Fruit fly (Drosophila melanogaster) Kc167 (cell line): ENCODE data around the gene Grx5.

Experiments
- Myc ChIP-seq: fragments of >200 bp; optimal IDR thresholded peaks from 2 replicates; lab custom pipeline; 2017; ENCODE audit warnings: missing external identifiers
- Sin3A ChIP-seq: fragments of >200 bp; optimal IDR thresholded peaks from 2 replicates; lab custom pipeline; 2018; ENCODE audit warnings: missing external identifiers
- h ChIP-seq: fragments of >200 bp; optimal IDR thresholded peaks from 3 replicates; lab custom pipeline; 2018; ENCODE audit warnings: missing external identifiers
- insv ChIP-seq: fragments of >200 bp; optimal IDR thresholded peaks from 3 replicates; lab custom pipeline; 2018; ENCODE audit warnings: missing external identifiers
- psq ChIP-seq: fragments of >200 bp; optimal IDR thresholded peaks from 2 replicates; lab custom pipeline; 2017; ENCODE audit warnings: missing external identifiers
- ttk ChIP-seq: sonication (Bioruptor generic); optimal IDR thresholded peaks from 2 replicates; lab custom pipeline; 2017; ENCODE audit warnings: missing external identifiers

Gene Grx5

DNA sequence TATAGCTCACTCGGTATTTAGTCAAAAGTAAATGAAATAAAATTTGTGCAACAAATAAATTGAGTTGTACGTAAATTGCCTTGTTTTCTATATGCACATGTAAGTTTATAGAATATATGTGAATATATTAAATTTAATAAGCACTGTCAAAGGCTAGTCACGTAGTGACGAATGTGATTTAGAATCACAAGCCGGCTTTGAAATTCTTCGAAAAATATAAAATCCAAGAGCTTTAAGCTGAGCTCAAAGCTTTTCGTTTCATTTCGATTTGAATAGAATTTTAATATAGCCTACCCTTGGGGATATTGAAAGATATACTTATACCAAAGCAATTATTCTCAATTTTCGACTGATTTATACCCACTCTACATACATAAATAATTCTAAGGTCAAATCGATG lies 12.1 kb upstream of the Grx5 start:
- no peak for TF ChIP-seq Myc (lab: Kevin White, UChicago)
- TF ChIP-seq ttk (lab: Kevin White, UChicago) = no peak
- no peak for TF ChIP-seq psq
- TF ChIP-seq h (lab: Kevin White, UChicago) = no peak
- no peak for TF ChIP-seq Sin3A
- no peak for TF ChIP-seq insv (lab: Kevin White, UChicago)

DNA sequence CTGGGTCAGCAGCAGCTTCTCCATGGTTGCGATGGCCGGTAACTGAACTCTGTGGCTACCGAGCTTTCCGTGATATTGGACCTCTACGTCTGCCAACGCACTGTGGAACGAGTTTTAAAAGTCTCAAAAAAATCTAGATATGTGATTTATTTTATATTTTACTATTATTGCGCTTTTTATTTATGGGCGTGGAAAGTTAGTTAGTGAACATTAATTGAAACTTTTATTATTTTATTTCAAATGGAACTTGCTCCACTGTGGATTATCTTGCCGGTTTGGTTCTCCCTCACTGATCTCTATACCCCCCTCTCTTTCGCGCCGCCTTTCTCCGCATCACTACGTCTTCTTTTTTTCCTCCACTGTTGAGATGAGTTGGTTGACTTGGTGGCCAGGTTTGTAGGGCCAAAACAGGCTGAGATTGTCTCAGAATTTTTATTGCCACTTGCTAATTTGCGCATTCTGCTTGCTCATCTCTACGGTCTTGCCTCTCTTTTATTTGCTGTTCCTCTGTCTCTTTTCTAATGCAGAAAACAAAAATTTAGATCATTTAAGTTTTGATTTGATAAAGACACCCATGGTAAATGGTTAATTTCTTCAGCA lies 10.9 kb upstream of the Grx5 start, which contains the start of gene CG9522:
Gene CG9522, minus strand, starts transcription at position 54 of the 600 bp plus-strand sequence.
- TF ChIP-seq ttk (lab: Kevin White, UChicago) (no peak), h (lab: Kevin White, UChicago) (no peak), Sin3A (no peak), insv (lab: Kevin White, UChicago) (no peak), psq (no peak), Myc (lab: Kevin White, UChicago) (no peak)

DNA sequence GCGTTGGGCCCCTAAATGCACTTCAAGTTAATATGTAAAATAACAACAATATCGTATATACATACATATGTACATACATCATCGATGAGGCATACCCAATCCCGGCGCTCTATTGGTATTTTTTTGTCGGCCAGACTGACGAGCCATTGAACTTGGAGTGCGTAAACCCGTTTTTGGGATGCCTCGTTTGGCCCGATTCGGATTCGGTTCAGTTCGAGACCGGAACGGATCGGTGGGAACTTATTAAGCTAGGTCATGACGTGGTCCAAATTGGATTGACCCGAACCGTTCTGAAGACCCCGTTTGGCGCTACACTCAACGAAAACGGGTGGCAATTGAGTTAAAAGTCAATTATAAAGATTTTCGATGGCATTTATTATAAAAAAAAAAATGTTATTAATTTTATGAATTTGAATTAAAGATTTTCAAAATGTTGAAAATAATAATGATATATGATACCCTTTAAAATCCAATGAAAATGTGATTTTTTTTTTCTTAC lies 8.2 kb upstream of the Grx5 start:
- no peak for TF ChIP-seq h (lab: Kevin White, UChicago)
- TF ChIP-seq Myc (lab: Kevin White, UChicago) = no peak
- TF ChIP-seq ttk (lab: Kevin White, UChicago) = no peak
- TF ChIP-seq Sin3A = no peak
- no peak for TF ChIP-seq insv (lab: Kevin White, UChicago)
- TF ChIP-seq psq = no peak

DNA sequence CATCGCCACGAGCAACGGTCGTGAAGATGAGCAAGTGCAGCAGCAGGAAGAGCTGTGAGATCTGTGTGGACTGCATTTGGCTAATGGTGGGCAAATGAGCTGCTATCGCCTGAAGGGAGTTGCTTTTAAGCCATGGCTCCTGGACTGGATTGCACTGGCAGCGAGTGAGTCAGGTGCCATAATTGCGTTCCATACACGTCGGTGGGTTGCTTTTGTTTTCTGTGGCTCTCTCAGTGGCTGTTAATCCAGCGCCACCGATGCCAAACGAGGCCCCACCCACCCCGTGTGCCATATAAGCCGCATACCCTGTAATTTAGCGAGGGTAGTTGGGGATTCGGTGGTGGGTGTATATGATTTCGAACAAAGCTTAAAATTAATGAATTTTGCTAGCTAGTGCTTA lies 6.7 kb upstream of the Grx5 start, which contains the start of gene CG12539:
Gene CG12539, minus strand, starts transcription at position 101 of the 400 bp plus-strand sequence.
- TF ChIP-seq ttk (lab: Kevin White, UChicago) = no peak
- TF ChIP-seq Sin3A = no peak
- TF ChIP-seq h (lab: Kevin White, UChicago) = no peak
- TF ChIP-seq Myc (lab: Kevin White, UChicago) = no peak
- TF ChIP-seq insv (lab: Kevin White, UChicago) = no peak
- no peak for TF ChIP-seq psq

DNA sequence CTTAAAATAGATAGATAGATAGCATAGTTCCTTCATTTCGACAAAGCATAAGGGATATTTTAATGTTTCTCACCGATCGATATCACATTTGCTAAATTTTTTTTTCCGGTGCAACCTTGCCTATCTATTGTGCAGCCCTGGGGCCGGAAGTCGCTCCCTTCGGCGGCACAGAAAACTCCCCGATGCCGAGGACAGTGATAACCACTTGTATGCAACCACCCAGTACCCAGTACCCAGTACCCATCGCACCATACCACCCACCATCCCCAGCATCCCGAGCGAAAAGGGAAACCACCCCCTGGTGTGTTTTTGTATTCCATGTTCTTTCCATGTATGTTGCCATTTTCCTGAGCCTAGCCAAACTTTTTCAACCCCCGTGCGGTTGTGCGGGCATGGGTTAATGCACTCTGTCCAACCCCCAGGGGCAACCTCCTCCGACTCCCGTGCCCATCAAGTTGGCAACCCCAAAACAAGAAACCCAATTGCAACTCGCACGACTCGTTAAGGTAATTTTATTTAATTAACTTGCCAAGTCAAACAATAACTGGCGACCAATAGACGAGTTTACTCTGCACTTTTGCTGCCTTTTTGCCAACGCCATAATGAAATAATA lies 4.0 kb upstream of the Grx5 start:
- TF ChIP-seq Sin3A = no peak

DNA sequence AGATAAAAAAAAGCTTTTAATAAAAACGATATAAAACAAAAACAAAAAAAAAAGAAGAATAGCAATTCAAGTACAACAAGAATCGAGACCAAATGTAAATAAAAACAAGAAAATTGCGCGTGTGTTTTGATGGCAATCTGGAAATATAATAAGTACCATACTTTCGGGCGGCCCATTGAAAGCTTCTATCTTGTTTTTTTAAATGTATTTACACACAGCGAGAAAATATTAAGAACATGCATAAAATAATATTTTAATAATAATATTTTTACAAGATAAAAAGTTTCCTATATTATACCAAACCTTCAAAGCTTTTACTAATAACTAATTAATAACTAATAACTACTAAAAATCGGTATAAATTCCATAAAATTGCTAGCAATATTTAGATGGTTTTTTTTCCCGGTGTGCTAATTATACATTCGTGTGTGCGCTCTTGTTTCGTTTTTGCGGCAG lies 2.4 kb upstream of the Grx5 start:
- TF ChIP-seq ttk (lab: Kevin White, UChicago) (no peak), insv (lab: Kevin White, UChicago) (no peak), h (lab: Kevin White, UChicago) (no peak), Sin3A (no peak), psq (no peak), Myc (lab: Kevin White, UChicago) (no peak)

DNA sequence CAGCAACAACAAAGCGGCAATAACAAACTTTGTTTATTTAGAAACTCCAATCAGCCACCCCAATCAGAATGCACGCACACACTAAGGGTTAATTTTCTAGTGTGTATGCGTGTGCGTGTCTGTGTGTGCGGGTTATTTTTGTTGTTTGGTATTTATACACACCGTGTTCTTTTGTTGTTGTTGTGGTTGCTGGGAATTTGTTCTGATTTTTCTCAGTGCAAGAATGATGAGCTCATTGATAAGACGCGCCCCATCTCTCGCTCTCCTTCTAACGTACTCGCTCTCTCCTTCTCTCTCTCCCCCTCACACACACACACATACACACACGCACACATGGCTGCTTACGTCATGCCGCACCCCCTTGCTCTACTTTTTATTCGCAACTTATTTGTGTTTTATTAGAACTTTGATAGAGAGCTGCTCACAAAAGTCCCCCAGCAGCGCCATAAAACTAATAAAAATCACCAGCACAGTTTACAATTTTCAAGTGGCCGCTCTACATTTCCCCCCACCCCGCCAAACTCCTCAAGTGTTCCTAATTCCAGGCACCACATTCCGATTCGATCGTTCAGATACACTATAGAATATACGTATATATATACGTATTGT lies 1.8 kb upstream of the Grx5 start:
- TF ChIP-seq Sin3A (no peak), ttk (lab: Kevin White, UChicago) (no peak), h (lab: Kevin White, UChicago) (no peak), psq (no peak), Myc (lab: Kevin White, UChicago) (no peak), insv (lab: Kevin White, UChicago) (no peak)

DNA sequence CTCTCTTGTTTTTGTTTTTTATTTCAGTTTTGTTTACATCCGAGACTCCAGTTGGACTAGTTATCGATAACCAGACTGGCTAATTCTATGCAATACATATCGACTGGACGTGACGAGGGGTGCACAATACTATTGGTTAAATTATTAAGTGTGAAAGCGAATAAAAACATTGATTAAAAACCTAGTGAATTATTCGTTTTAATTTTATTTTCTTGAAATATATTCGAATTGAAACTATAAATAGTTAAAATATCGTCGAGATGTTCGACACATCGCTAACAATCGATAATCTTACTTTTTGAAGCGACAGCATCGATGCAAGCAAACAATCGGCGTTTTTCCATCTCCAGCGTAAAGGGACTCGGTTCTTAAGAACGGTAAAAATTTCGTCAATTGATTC lies 1.0 kb upstream of the Grx5 start, which contains the start of the genes CG32590 and Flo2:
Gene CG32590, minus strand, starts transcription at position 60 of the 400 bp plus-strand sequence.
Gene Flo2, plus strand, starts transcription at position 330 of the 400 bp plus-strand sequence.
- no peak for TF ChIP-seq Sin3A
- no peak for TF ChIP-seq ttk (lab: Kevin White, UChicago)
- TF ChIP-seq psq = no peak
- TF ChIP-seq h (lab: Kevin White, UChicago) = no peak
- TF ChIP-seq insv (lab: Kevin White, UChicago) = no peak
- TF ChIP-seq Myc (lab: Kevin White, UChicago) = no peak

DNA sequence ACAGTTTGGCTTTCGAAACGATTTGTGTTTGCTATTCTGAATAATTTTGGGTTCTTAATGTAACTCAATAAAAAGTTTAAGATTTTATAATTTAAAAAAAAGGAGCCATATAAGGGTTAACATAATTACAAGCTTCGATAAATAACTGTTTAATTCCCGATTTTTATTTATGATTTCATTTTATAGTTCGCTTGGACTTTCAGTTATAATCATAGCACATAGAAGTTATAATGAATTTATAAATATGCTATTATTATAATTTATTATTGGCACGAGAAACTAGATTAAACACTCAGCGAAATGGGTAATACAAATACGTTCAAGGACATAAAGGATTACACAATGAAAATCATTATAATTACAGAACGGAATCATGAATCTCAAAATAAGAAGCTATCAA lies 1.6 kb downstream of the Grx5 start, which contains the start of gene CG14410:
Gene CG14410, plus strand, starts transcription at position 301 of the 400 bp plus-strand sequence.
- TF ChIP-seq psq (no peak), Myc (lab: Kevin White, UChicago) (no peak), insv (lab: Kevin White, UChicago) (no peak), Sin3A (no peak)

DNA sequence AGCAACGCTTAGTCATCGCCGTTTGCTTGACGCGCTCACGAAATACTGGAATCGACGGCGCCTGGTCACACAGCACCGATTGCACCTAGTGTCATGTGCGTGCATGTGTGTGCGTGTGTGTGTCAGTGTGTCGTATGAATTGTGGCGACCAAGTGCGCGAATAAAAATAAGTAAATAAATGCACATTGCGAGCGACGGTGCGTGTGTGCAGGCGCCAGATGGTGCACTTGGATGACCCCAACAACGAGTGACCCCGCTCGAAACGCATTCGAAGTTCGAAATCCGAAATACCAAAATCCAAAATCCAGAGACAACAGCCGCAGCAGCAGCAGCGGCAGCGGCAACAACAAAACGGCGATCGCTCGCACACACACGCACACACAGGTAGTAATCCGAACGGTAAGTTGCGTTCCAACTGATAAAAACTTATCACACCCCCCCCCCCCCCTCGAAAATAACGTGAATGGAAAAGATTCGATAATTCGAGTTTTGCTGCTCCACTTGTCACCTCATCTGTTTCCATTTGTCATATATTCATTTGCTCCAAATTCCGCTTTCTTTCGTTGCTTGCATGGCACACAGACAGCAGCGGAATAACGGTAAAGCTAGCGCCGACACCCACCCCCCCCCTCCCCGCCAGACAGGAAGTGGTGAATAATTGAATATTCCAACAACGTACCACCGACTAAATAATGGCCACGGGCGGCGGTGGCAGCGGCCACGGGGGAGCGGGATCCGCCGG lies 5.3 kb downstream of the Grx5 start, which contains the start of gene CG14411:
Gene CG14411, plus strand, starts transcription at position 86 of the 742 bp plus-strand sequence.
- TF ChIP-seq ttk (lab: Kevin White, UChicago) = no peak
- no peak for TF ChIP-seq h (lab: Kevin White, UChicago)

DNA sequence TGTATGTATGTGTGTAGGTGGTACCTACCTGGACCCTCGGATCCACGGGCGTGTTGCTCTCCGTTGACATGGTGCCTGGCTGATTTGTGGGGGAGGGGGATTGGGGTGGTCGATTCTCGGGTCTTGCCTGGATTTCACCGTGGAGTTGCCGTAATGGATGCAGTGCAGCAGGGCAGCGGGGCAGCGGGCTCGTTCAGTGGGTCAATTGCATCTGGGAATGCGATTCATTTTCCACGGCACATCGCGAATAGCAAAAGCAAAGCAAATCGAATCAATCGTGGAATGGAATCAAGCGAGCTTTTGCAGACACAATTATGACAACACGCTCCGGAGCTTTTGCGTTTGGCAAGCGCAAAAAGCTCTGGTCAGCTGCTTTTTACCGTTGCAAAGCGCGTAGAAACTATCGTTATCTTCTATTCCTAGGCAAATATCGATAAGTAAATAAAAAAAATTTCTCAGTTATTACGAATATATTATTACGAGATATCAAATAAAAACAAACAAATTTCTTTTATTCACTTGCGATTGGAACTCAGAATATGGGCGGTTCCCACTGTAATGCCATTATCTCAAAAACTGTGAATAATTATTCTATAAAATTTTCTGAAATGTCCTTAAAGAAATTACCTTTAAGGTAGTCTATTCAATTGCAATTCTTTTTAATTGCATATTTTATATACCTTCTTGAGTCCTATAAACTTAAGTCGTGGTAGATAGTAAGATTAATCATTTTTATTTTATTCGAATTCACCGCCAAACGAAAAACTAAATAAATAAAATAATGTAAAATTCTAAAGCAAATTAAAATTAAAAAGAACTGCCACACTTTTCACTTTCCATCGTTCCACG lies 6.1 kb downstream of the Grx5 start, which contains the start of gene CG14408:
Gene CG14408, minus strand, starts transcription at position 321 of the 849 bp plus-strand sequence.
- TF ChIP-seq psq (no peak), ttk (lab: Kevin White, UChicago) (no peak), Sin3A (no peak), h (lab: Kevin White, UChicago) (no peak), insv (lab: Kevin White, UChicago) (no peak), Myc (lab: Kevin White, UChicago) (no peak)
